Worm (Caenorhabditis elegans): ENCODE measurements around the gene C04E12.5.

Gene C04E12.5

DNA sequence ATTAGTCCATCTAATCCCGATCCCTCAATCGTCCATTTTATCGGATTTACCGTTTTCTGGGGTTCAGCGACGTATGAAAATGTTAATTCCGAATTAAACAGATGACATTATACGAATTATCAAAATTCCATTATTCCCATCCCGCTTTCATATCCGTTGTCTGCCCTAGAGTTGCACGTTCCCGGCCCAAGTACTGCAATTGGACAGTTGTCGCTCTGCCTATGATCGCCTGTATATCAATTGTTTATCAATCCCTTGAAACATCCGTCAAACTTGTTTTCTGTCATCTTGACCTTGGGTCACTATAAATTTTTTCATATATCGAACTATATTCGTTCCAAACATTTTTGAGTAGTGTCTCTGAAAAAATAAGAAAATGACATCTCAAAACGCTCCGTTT is at the start of gene C04E12.5:
Gene C04E12.5, plus strand, starts transcription at position 301 of the 400 bp plus-strand sequence.
- TF ChIP-seq flt-1 (GFP tag; IDR thresholded peaks at IDR 0.05) (no peak), ceh-13 (GFP tag; optimal IDR thresholded peaks at IDR 0.05) (no peak), pes-1 (GFP tag; IDR thresholded peaks at IDR 0.05) (no peak), scrt-1 (GFP tag; IDR thresholded peaks at IDR 0.05) (no peak), tbx-11 (GFP tag; IDR thresholded peaks at IDR 0.05) (no peak), B0310.2 (tag; optimal IDR thresholded peaks at IDR 0.05) (no peak), ama-1 (optimal IDR thresholded peaks at IDR 0.05) (no peak), F13C5.2 (tag; optimal IDR thresholded peaks at IDR 0.05) (no peak), hmbx-1 (tag; optimal IDR thresholded peaks at IDR 0.05) (no peak), hmg-4 (GFP tag; optimal IDR thresholded peaks at IDR 0.05) (no peak), tra-4 (tag; optimal IDR thresholded peaks at IDR 0.05) (no peak), tbx-37 (GFP tag; conservative IDR thresholded peaks at IDR 0.05) (no peak), sea-1 (GFP tag; conservative IDR thresholded peaks at IDR 0.05) (no peak), ets-7 (tag; optimal IDR thresholded peaks at IDR 0.05) (no peak), ceh-36 (tag; optimal IDR thresholded peaks at IDR 0.05) (no peak), aly-1 (tag; optimal IDR thresholded peaks at IDR 0.05) (no peak), hnd-1 (tag; optimal IDR thresholded peaks at IDR 0.05) (no peak)

DNA sequence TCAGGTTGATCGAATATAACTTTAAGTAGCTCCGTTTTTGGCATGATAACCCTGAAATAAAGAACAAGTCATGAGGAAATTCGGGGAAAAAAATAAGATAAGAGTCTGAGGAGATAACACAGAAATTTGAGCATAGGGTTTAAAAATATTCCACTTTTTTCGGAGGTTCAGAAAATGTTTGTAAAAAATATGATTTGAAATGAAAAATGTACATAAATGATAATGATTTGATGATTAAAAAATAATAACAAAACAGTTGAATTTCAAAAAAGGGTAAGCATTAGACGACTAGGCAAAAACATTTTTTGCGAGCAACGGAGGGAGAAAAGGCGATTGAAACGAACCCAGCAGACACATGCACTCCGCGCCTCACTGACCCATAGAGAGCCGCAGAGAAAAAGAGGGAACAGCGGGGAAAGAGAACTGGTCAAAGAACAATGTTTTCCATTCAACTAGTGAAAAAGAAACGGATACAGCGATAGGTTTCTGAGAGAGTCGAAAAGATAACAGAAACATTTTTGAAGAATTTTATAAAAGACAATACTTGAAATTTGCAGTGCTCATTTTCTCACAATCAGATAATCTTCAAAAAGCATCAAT is 46.2 kb upstream of the C04E12.5 start, which contains the start of gene arrd-18:
Gene arrd-18, minus strand, starts transcription at position 51 of the 600 bp plus-strand sequence.
- no peak for TF ChIP-seq B0310.2 (tag; optimal IDR thresholded peaks at IDR 0.05)
- no peak for TF ChIP-seq scrt-1 (GFP tag; IDR thresholded peaks at IDR 0.05)
- no peak for TF ChIP-seq aly-1 (tag; optimal IDR thresholded peaks at IDR 0.05)
- TF ChIP-seq hmg-4 (GFP tag; optimal IDR thresholded peaks at IDR 0.05), result no peak
- no peak for TF ChIP-seq ets-7 (tag; optimal IDR thresholded peaks at IDR 0.05)
- no peak for TF ChIP-seq tra-4 (tag; optimal IDR thresholded peaks at IDR 0.05)
- TF ChIP-seq ceh-36 (tag; optimal IDR thresholded peaks at IDR 0.05), result no peak
- no peak for TF ChIP-seq hmbx-1 (tag; optimal IDR thresholded peaks at IDR 0.05)
- no peak for TF ChIP-seq hnd-1 (tag; optimal IDR thresholded peaks at IDR 0.05)
- TF ChIP-seq ceh-13 (GFP tag; optimal IDR thresholded peaks at IDR 0.05), result no peak
- no peak for TF ChIP-seq tbx-37 (GFP tag; conservative IDR thresholded peaks at IDR 0.05)
- no peak for TF ChIP-seq flt-1 (GFP tag; IDR thresholded peaks at IDR 0.05)
- TF ChIP-seq sea-1 (GFP tag; conservative IDR thresholded peaks at IDR 0.05), result no peak
- no peak for TF ChIP-seq ama-1 (optimal IDR thresholded peaks at IDR 0.05)

DNA sequence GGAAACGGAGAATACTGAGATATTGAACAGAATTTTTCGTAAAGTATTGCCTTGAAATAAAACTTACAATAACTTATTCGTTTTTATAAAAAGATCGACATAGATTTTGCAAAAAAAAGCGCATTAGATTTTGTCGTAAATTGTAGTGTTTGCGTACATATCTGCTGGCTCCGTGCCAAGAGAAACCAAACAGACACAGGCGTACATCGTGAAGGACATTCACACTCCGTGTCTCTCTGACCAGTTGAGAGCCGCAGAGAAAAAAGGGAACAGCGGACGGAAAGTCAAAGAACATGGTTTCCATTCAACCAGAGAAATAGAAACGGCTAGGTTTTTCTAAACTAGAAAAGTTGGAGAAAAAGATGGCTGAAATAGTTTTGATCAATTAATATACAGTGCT is 43.1 kb upstream of the C04E12.5 start, which contains the start of gene arrd-19:
Gene arrd-19, minus strand, starts transcription at position 209 of the 400 bp plus-strand sequence.
- TF ChIP-seq pes-1 (GFP tag; IDR thresholded peaks at IDR 0.05) (no peak), ceh-36 (tag; optimal IDR thresholded peaks at IDR 0.05) (no peak)

DNA sequence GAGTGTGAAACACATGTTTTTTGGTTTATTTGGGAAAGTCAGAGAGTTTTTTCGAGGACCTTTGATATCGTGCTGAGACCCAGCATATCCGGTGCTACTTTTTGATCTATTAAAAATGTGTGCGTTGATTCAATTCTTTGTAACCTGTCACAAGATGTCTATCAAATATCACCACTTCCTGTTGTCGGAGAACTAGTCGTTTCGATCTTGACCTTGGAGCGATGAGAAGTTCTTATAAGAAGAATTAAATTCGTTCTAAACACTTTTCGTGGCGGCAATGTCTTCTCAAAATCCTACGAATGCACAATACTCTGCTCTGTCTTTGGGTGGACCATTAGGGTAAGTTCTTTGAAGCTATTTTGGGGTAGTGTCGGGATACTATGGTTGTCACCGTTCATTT is 42.3 kb upstream of the C04E12.5 start, which contains the start of gene F35F10.1:
Gene F35F10.1, plus strand, starts transcription at position 200 of the 400 bp plus-strand sequence.
- no peak for TF ChIP-seq tbx-37 (GFP tag; conservative IDR thresholded peaks at IDR 0.05)
- no peak for TF ChIP-seq aly-1 (tag; optimal IDR thresholded peaks at IDR 0.05)
- no peak for TF ChIP-seq ets-7 (tag; optimal IDR thresholded peaks at IDR 0.05)
- no peak for TF ChIP-seq tbx-11 (GFP tag; IDR thresholded peaks at IDR 0.05)
- TF ChIP-seq sea-1 (GFP tag; conservative IDR thresholded peaks at IDR 0.05), result no peak
- no peak for TF ChIP-seq ceh-36 (tag; optimal IDR thresholded peaks at IDR 0.05)
- no peak for TF ChIP-seq B0310.2 (tag; optimal IDR thresholded peaks at IDR 0.05)

DNA sequence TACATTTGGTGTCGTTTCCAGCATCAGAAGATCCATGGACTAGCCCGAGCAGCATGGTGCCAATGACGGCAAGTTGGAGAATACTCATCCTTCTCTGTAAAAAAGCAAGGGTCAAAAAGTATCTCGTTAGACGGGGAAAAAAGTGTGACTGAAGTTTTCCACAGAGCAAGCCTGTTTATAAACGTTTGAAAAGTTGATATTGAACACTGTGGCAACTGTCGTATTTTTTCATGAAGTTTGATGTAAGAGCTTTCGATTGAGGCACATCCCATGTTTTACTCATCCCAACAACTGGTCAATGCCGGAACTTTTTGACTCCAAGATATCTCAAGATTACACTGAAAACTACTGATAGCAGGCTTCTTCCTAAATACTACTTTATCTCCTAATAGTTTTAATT is 39.4 kb upstream of the C04E12.5 start, which contains the start of gene F35F10.13:
Gene F35F10.13, minus strand, starts transcription at position 101 of the 400 bp plus-strand sequence.
- TF ChIP-seq ets-7 (tag; optimal IDR thresholded peaks at IDR 0.05) (no peak), hnd-1 (tag; optimal IDR thresholded peaks at IDR 0.05) (no peak), tbx-37 (GFP tag; conservative IDR thresholded peaks at IDR 0.05) (no peak), hmbx-1 (tag; optimal IDR thresholded peaks at IDR 0.05) (no peak), ama-1 (optimal IDR thresholded peaks at IDR 0.05) (no peak), ceh-36 (tag; optimal IDR thresholded peaks at IDR 0.05) (no peak), ceh-13 (GFP tag; optimal IDR thresholded peaks at IDR 0.05) (no peak), tbx-11 (GFP tag; IDR thresholded peaks at IDR 0.05) (no peak), sea-1 (GFP tag; conservative IDR thresholded peaks at IDR 0.05) (no peak), F13C5.2 (tag; optimal IDR thresholded peaks at IDR 0.05) (no peak)

DNA sequence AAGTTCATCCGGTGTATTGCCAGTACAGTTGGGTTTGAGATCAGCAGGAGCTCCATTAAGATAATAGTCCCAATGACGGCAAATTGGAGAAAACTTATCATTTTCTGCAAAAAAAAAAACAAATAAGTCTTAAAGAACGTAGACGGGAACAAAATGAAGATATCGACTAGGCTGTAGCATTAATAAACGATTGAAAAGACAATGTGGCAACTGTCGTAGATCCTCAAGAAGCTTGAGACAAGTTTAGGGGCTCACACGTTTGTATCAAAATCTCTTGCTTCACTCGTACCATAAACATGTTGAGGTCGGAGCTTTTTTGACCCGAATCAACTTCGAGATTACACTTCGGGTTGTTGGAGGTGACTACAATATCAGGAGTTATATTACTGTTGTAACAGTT is 38.4 kb upstream of the C04E12.5 start, which contains the start of gene F35F10.14:
Gene F35F10.14, minus strand, starts transcription at position 101 of the 400 bp plus-strand sequence.
- TF ChIP-seq tra-4 (tag; optimal IDR thresholded peaks at IDR 0.05) (no peak), pes-1 (GFP tag; IDR thresholded peaks at IDR 0.05) (no peak), hmbx-1 (tag; optimal IDR thresholded peaks at IDR 0.05) (no peak), B0310.2 (tag; optimal IDR thresholded peaks at IDR 0.05) (no peak), ceh-13 (GFP tag; optimal IDR thresholded peaks at IDR 0.05) (no peak), aly-1 (tag; optimal IDR thresholded peaks at IDR 0.05) (no peak), ceh-36 (tag; optimal IDR thresholded peaks at IDR 0.05) (no peak), hmg-4 (GFP tag; optimal IDR thresholded peaks at IDR 0.05) (no peak)

DNA sequence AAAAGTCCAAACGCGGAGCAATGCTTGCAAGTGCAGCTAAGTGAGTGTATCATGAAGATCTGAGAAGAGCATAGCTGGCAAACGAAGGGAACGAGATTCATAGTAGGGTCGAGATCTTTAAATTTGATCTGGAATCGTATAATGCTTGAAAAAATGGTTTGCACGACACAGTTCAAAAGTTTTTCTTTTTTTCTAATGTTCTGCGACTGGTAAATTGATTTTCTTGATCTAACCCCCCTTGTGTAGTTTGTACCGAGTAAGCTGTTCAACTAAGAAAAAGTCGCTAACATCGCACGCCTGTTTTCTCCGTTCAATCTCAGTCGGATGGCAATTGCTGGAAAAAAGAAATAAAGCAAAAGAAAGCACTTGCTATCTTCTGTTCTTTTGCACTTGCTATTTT is 37.9 kb upstream of the C04E12.5 start, which contains the start of gene C17B7.14:
Gene C17B7.14, minus strand, starts transcription at position 101 of the 400 bp plus-strand sequence.
- TF ChIP-seq flt-1 (GFP tag; IDR thresholded peaks at IDR 0.05) (no peak), ets-7 (tag; optimal IDR thresholded peaks at IDR 0.05) (no peak), pes-1 (GFP tag; IDR thresholded peaks at IDR 0.05) (no peak), hmg-4 (GFP tag; optimal IDR thresholded peaks at IDR 0.05) (no peak), hnd-1 (tag; optimal IDR thresholded peaks at IDR 0.05) (no peak), ceh-13 (GFP tag; optimal IDR thresholded peaks at IDR 0.05) (no peak), hmbx-1 (tag; optimal IDR thresholded peaks at IDR 0.05) (no peak), ama-1 (optimal IDR thresholded peaks at IDR 0.05) (no peak), tbx-37 (GFP tag; conservative IDR thresholded peaks at IDR 0.05) (no peak), ceh-36 (tag; optimal IDR thresholded peaks at IDR 0.05) (no peak), B0310.2 (tag; optimal IDR thresholded peaks at IDR 0.05) (no peak), aly-1 (tag; optimal IDR thresholded peaks at IDR 0.05) (no peak), tbx-11 (GFP tag; IDR thresholded peaks at IDR 0.05) (no peak), F13C5.2 (tag; optimal IDR thresholded peaks at IDR 0.05) (no peak), sea-1 (GFP tag; conservative IDR thresholded peaks at IDR 0.05) (no peak), scrt-1 (GFP tag; IDR thresholded peaks at IDR 0.05) (no peak), tra-4 (tag; optimal IDR thresholded peaks at IDR 0.05) (no peak)
